Fruit fly (Drosophila melanogaster): ENCODE data around the gene dac.

DNA sequence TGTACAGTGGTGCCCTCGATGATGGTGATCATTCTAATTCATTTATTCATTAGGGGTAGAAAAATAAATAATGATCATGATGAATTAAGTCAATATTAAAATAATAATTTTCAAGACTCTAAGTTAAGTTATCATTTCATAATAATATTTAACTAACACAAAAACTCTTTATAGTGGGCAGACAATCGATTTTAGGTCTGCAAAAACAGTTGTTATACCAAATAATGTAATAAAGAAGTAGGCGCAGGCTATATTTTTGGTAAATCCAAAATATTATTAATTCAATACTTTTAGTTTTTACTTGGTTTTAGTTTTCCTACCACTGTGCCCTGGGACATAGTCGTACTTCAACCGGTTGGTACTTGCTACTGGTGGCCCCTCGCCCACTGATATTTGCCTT is 50.2 kb downstream of the dac start:
- no peak for TF ChIP-seq psq (optimal IDR thresholded peaks at IDR 0.05)
- TF ChIP-seq CG8478 (optimal IDR thresholded peaks at IDR 0.05), result no peak
- no peak for TF ChIP-seq pan (optimal IDR thresholded peaks at IDR 0.05)
- TF ChIP-seq usp (GFP tag; optimal IDR thresholded peaks at IDR 0.05), result no peak
